Fruit fly (Drosophila melanogaster) Kc167 (cell line): ENCODE measurements around the gene CG43102.
"Not testable (repeated sequence)": the region's sequence is repeated elsewhere in the genome, so short reads cannot be mapped to it uniquely, and the experiment has no call there.

Experiments used
- Myc ChIP-seq: fragments of >200 bp; optimal IDR thresholded peaks from 2 replicates; lab custom pipeline; 2017; ENCODE audit warnings: missing external identifiers
- Sin3A ChIP-seq: fragments of >200 bp; optimal IDR thresholded peaks from 2 replicates; lab custom pipeline; 2018; ENCODE audit warnings: missing external identifiers
- h ChIP-seq: fragments of >200 bp; optimal IDR thresholded peaks from 3 replicates; lab custom pipeline; 2018; ENCODE audit warnings: missing external identifiers
- insv ChIP-seq: fragments of >200 bp; optimal IDR thresholded peaks from 3 replicates; lab custom pipeline; 2018; ENCODE audit warnings: missing external identifiers
- psq ChIP-seq: fragments of >200 bp; optimal IDR thresholded peaks from 2 replicates; lab custom pipeline; 2017; ENCODE audit warnings: missing external identifiers
- ttk ChIP-seq: sonication (Bioruptor generic); optimal IDR thresholded peaks from 2 replicates; lab custom pipeline; 2017; ENCODE audit warnings: missing external identifiers

CG43102 gene

DNA sequence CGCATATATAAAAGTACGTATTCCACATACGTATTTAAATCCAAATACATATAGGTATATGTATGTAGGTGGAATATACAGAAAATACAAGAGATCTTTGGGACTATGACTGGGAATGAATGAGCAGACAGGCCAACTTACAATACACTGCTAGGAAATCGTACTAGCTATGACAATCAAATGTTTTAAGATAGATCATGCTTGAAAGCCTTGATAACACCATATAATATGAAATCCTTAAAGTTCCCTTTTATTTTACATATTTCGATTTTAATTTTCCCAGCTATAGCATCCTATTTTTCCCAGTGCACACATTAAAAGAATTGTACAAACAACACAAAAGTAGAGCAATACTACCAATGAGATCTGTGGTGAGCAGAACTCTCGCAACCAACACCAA lies 12.9 kb downstream of the CG43102 start:
- TF ChIP-seq Sin3A (lab: Kevin White, UChicago) (no peak), ttk (lab: Kevin White, UChicago) (no peak), Myc (lab: Kevin White, UChicago) (no peak), h (lab: Kevin White, UChicago) (no peak), psq (lab: Kevin White, UChicago) (no peak), insv (lab: Kevin White, UChicago) (no peak)

DNA sequence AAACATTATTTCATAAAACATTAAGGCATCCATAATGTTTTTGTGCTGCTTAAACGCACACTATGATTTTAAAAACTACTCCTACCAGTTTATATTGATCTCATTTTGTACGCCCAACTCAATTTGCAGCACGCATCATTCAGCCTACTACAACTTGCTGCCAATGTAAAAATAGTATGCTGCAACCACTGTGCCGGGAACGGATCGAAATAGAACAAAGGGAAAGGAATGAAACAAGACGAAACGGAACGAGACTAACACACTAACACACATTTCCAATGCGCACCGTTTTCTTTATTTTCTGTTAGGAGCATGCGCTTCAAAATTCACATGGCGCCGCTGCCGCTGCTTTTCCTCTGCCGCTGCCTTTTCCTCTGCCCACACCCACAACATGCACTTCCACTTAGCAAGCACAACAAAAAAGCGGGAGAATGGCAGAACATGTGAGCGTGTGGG lies 17.3 kb downstream of the CG43102 start:
- TF ChIP-seq psq (lab: Kevin White, UChicago) (no peak), insv (lab: Kevin White, UChicago) (no peak), Myc (lab: Kevin White, UChicago) (no peak), Sin3A (lab: Kevin White, UChicago) (no peak), ttk (lab: Kevin White, UChicago) (no peak), h (lab: Kevin White, UChicago) (no peak)

DNA sequence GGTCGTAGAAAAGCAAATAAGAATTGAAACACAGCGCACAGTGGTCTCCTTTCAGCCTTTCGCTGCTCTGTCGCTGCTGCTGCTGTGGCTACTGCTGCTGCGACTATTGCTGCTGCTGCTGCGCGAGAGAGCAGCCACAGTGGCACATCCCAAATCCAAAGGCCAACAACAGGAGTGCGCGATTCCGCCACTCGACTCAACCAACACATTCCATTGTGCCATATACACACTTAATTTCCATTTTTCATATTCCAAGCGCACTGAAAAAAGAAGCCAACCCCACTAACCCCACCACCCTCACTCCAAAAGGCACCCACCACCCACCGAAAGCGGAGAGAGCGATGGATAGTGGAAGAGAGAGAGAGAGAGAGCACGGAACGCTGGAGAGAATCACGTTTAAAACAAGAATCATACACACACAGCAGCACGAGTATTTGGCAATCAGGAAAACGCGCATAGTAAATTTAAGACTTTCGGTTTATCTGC lies 18.1 kb downstream of the CG43102 start:
- TF ChIP-seq h (lab: Kevin White, UChicago) = no peak
- TF ChIP-seq Sin3A (lab: Kevin White, UChicago) = no peak
- no peak for TF ChIP-seq psq (lab: Kevin White, UChicago)
- no peak for TF ChIP-seq ttk (lab: Kevin White, UChicago)
- TF ChIP-seq Myc (lab: Kevin White, UChicago) = no peak
- TF ChIP-seq insv (lab: Kevin White, UChicago) = no peak

DNA sequence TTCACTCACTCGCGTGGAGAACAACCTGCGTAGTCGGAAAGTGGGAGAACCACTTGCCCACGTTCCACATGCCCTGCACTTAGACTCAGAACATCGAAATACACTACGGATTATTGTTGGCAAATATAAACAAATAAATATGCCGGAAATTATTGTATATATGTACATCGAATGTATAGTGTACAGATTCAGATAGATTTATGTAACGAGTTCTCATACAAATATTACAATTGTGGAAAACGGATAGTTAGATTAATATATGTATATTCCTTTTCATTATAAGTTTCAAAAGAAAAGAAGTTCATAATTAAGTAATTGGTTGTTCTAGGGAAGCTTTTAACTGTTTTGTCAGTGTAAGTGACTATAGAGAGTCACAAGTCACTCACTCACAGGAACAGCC lies 19.8 kb downstream of the CG43102 start:
- TF ChIP-seq Sin3A (lab: Kevin White, UChicago) = no peak
- no peak for TF ChIP-seq psq (lab: Kevin White, UChicago)
- TF ChIP-seq insv (lab: Kevin White, UChicago) = no peak
- TF ChIP-seq ttk (lab: Kevin White, UChicago) = no peak
- no peak for TF ChIP-seq Myc (lab: Kevin White, UChicago)
- TF ChIP-seq h (lab: Kevin White, UChicago) = no peak

dm6 chr3R:17773893-17774292 lies 20.4 kb downstream of the CG43102 start:
- TF ChIP-seq h (lab: Kevin White, UChicago) = no peak
- TF ChIP-seq Sin3A (lab: Kevin White, UChicago) = no peak
- TF ChIP-seq ttk (lab: Kevin White, UChicago) = no peak
- TF ChIP-seq psq (lab: Kevin White, UChicago) = no peak
- TF ChIP-seq insv (lab: Kevin White, UChicago) = no peak
- TF ChIP-seq Myc (lab: Kevin White, UChicago) = no peak

DNA sequence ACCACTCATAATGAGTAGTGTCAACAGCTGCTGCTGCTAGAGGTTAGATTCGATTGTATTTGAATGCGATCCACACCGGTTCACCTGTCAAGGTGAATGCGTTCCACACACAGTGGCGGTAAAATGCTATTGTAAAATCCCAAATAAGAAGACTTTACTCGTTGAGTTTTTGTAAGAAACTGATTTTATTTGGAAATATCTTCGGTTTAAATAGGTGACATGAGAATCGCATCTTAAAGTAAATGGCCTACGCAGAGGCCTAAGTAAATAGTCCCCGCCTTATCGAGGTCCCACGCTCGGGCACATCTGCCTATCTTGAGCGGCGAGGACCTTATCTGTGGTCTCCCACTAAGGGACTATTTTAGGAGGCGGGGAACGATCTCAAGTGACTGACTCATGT lies 31.2 kb downstream of the CG43102 start, which contains the start of gene TyrR:
TSS of gene TyrR (minus strand) at position 101 of the 400 bp plus-strand sequence.
- not testable (repeated sequence) for TF ChIP-seq ttk, h, insv (lab: Kevin White, UChicago)

DNA sequence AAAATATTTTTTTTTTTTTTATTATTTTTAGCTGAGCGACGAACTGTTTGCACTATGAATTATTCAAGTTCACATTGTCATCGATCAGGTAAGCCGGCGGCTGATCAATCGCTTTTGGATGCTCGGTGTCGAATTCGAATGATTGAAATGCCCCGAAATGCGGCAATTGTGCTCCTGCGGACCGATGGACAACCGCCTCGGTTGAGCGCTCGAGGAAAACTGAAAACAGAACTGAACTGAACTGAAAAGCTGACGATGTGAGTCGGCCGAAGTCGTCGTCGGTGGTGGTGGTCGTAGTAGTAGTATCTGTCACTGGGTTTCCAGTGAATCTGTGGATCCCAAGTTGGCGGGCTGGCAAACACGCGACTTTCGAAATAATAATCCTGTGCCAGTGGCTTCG lies 32.0 kb downstream of the CG43102 start:
- TF ChIP-seq Myc (lab: Kevin White, UChicago) = no peak

DNA sequence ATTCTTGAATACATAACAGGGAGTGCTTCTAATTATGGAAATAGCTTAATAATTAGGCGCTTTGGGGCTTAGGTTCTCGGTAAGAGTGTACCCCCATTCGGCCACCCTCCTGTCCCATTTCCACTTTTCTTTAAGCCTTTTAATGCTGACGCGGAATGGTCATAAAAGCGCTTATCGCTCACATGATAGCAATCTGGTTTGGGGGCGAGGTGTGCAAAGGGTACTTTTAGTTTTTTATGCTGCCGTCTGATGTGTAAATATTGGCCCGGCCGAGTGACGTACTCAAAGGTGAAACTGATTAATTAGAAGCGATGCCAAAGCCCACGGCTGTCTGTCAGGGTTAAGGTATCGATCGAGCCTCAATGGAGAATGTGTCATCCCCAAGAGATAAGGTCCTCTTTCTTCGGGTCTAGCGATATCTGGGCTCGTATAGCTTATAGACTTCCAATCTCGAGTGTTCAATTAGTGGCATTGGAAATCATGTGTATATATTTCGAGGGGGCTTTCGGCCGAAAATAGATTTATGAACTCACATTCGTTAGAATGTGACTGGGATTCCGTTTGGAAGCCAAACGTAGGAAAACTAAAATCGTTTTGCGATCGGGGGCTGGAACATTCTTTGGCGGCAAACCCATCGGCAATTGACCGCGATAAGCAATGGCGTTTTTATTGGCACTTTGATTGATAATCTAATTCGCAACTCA lies 34.4 kb downstream of the CG43102 start:
- no peak for TF ChIP-seq Myc (lab: Kevin White, UChicago)
- no peak for TF ChIP-seq h (lab: Kevin White, UChicago)
- TF ChIP-seq insv (lab: Kevin White, UChicago) = no peak
- no peak for TF ChIP-seq Sin3A (lab: Kevin White, UChicago)
- TF ChIP-seq psq (lab: Kevin White, UChicago) = no peak
- TF ChIP-seq ttk (lab: Kevin White, UChicago) = no peak

- TF ChIP-seq insv (lab: Kevin White, UChicago) (no peak), Myc (lab: Kevin White, UChicago) (no peak)
Observed at dm6 chr3R:17758905-17759304, 35.4 kb downstream of the CG43102 start.

- no peak for TF ChIP-seq ttk (lab: Kevin White, UChicago)
- TF ChIP-seq h (lab: Kevin White, UChicago) = no peak
- no peak for TF ChIP-seq psq (lab: Kevin White, UChicago)
- TF ChIP-seq insv (lab: Kevin White, UChicago) = no peak
- no peak for TF ChIP-seq Sin3A (lab: Kevin White, UChicago)
- no peak for TF ChIP-seq Myc (lab: Kevin White, UChicago)
Observed at dm6 chr3R:17742542-17742941, 51.7 kb downstream of the CG43102 start.

DNA sequence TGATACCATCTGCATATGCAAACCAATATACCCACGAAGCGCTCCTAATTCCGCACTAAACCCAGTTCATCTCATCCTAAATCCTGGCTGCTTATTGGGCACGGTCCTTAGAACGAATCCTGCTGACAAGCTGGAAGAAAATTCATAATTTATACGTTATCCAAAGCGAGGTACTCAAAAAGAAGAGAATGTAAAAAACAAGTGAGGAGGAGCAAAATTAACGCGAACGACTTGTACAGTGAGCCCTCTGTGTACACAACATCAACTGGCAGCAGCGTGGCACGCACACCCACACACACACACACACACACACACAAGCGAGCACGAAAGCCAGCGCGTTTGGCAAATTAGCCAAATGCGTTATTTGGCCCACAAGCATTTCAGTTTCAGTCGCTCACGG lies 58.0 kb downstream of the CG43102 start, which contains the start of gene TyrRII:
TSS of gene TyrRII (plus strand) at position 301 of the 400 bp plus-strand sequence.
- no peak for TF ChIP-seq insv (lab: Kevin White, UChicago)
- TF ChIP-seq Myc (lab: Kevin White, UChicago) = no peak
- TF ChIP-seq Sin3A (lab: Kevin White, UChicago) = no peak
- TF ChIP-seq psq (lab: Kevin White, UChicago) = no peak
- TF ChIP-seq h (lab: Kevin White, UChicago) = no peak
- TF ChIP-seq ttk (lab: Kevin White, UChicago) = no peak

dm6 chr3R:17733261-17733660 lies 61.0 kb downstream of the CG43102 start, which contains the start of gene CG14321:
Gene CG14321, plus strand, starts transcription at chr3R:17733598.
- TF ChIP-seq ttk (lab: Kevin White, UChicago) (no peak), h (lab: Kevin White, UChicago) (no peak), psq (lab: Kevin White, UChicago) (no peak), insv (lab: Kevin White, UChicago) (no peak), Myc (lab: Kevin White, UChicago) (no peak), Sin3A (lab: Kevin White, UChicago) (no peak)
